Fruit fly (Drosophila melanogaster) whole organism, embryonic: Measurements from ENCODE around the gene Torsin.

Experiments
- Antp ChIP-seq: fragments of 200-800 bp; sonication (Bioruptor generic); optimal IDR thresholded peaks from 3 replicates; lab custom pipeline; 2016; ENCODE audit warnings: missing biosample characterization, missing genetic modification characterization
- Atf3 ChIP-seq: fragments of 200-800 bp; sonication (Bioruptor generic); optimal IDR thresholded peaks from 3 replicates; lab custom pipeline; 2016; ENCODE audit warnings: missing biosample characterization, missing genetic modification characterization
- CG10431 ChIP-seq: fragments of 200-800 bp; sonication (Bioruptor generic); optimal IDR thresholded peaks from 3 replicates; lab custom pipeline; 2018; ENCODE audit warnings: missing biosample characterization, mild to moderate bottlenecking, missing genetic modification characterization
- CG10565 ChIP-seq: fragments of 200-800 bp; sonication (Bioruptor generic); optimal IDR thresholded peaks from 3 replicates; lab custom pipeline; 2016; ENCODE audit warnings: missing biosample characterization, mild to moderate bottlenecking, missing genetic modification characterization
- CG10654 ChIP-seq: fragments of 200-800 bp; sonication (Bioruptor generic); optimal IDR thresholded peaks from 2 replicates; lab custom pipeline; 2016; ENCODE audit warnings: missing biosample characterization, missing genetic modification characterization
- CG10979 ChIP-seq: fragments of 200-800 bp; sonication (Bioruptor generic); optimal IDR thresholded peaks from 2 replicates; lab custom pipeline; 2018; ENCODE audit warnings: missing biosample characterization, mild to moderate bottlenecking, missing genetic modification characterization, moderate library complexity
- CG11504 ChIP-seq: fragments of 200-800 bp; sonication (Bioruptor generic); optimal IDR thresholded peaks from 3 replicates; lab custom pipeline; 2019; ENCODE audit warnings: missing biosample characterization, mild to moderate bottlenecking, missing genetic modification characterization, moderate library complexity
- CG12071 ChIP-seq: fragments of 200-800 bp; sonication (Bioruptor generic); optimal IDR thresholded peaks from 3 replicates; lab custom pipeline; 2018; ENCODE audit warnings: missing biosample characterization, mild to moderate bottlenecking, missing genetic modification characterization
- CG12219 ChIP-seq: fragments of 200-800 bp; sonication (Bioruptor generic); optimal IDR thresholded peaks from 3 replicates; lab custom pipeline; 2018; ENCODE audit warnings: missing biosample characterization, mild to moderate bottlenecking, missing genetic modification characterization
- CG14014 ChIP-seq: fragments of 200-800 bp; sonication (Bioruptor generic); IDR thresholded peaks from 2 replicates; pipeline ENCODE4 v1.3.6; 2022; ENCODE audit warnings: missing biosample characterization, missing genetic modification characterization
- CG15073 ChIP-seq: fragments of 200-800 bp; sonication (Bioruptor generic); optimal IDR thresholded peaks from 2 replicates; lab custom pipeline; 2016; ENCODE audit warnings: missing biosample characterization, missing genetic modification characterization
- CG17328 ChIP-seq: fragments of 200-800 bp; sonication (Bioruptor generic); IDR thresholded peaks from 2 replicates; pipeline ENCODE4 v1.3.6; 2022; ENCODE audit warnings: missing biosample characterization, missing genetic modification characterization
- CG17912 ChIP-seq: fragments of 200-800 bp; sonication (Bioruptor generic); optimal IDR thresholded peaks from 2 replicates; lab custom pipeline; 2018; ENCODE audit warnings: missing biosample characterization, mild to moderate bottlenecking, missing genetic modification characterization
- CG18011 ChIP-seq: fragments of 200-800 bp; sonication (Bioruptor generic); optimal IDR thresholded peaks from 2 replicates; lab custom pipeline; 2017; ENCODE audit warnings: missing biosample characterization, missing genetic modification characterization, mild to moderate bottlenecking, moderate library complexity, missing genotype
- CG2116 ChIP-seq: fragments of 200-800 bp; sonication (Bioruptor generic); optimal IDR thresholded peaks from 3 replicates; lab custom pipeline; 2018; ENCODE audit warnings: missing biosample characterization, mild to moderate bottlenecking, missing genetic modification characterization
- CG2120 ChIP-seq: fragments of 200-800 bp; sonication (Bioruptor generic); optimal IDR thresholded peaks from 3 replicates; lab custom pipeline; 2016; ENCODE audit warnings: missing biosample characterization, missing genetic modification characterization
- CG2129 ChIP-seq: fragments of 200-800 bp; sonication (Bioruptor generic); IDR thresholded peaks from 2 replicates; pipeline ENCODE4 v1.3.6; 2022; ENCODE audit warnings: missing biosample characterization, missing genetic modification characterization; ENCODE audit not compliant: partially characterized antibody
- CG3065 ChIP-seq: fragments of 200-800 bp; sonication (Bioruptor generic); optimal IDR thresholded peaks from 2 replicates; lab custom pipeline; 2016; ENCODE audit warnings: missing biosample characterization, missing genetic modification characterization
- CG31388 ChIP-seq: fragments of 200-800 bp; sonication (Bioruptor generic); optimal IDR thresholded peaks from 2 replicates; lab custom pipeline; 2016; ENCODE audit warnings: missing biosample characterization, missing genetic modification characterization
- CG33557 ChIP-seq: fragments of 200-800 bp; sonication (Bioruptor generic); optimal IDR thresholded peaks from 2 replicates; lab custom pipeline; 2019; ENCODE audit warnings: missing biosample characterization, mild to moderate bottlenecking, missing genetic modification characterization, moderate library complexity
- CG34224 ChIP-seq: fragments of 200-800 bp; sonication (Bioruptor generic); IDR thresholded peaks from 3 replicates; pipeline ENCODE4 v1.3.6; 2022; ENCODE audit warnings: missing biosample characterization, missing genetic modification characterization; ENCODE audit not compliant: partially characterized antibody
- CG6272 ChIP-seq: fragments of 200-800 bp; sonication (Bioruptor generic); IDR thresholded peaks from 2 replicates; pipeline ENCODE4 v1.3.6; 2022; ENCODE audit warnings: missing biosample characterization, missing genetic modification characterization
- CG8281 ChIP-seq: fragments of 200-800 bp; sonication (Bioruptor generic); optimal IDR thresholded peaks from 2 replicates; lab custom pipeline; 2018; ENCODE audit warnings: missing biosample characterization, mild to moderate bottlenecking, missing genetic modification characterization, moderate library complexity
- CoRest ChIP-seq: fragments of 200-800 bp; sonication (Bioruptor generic); optimal IDR thresholded peaks from 3 replicates; lab custom pipeline; 2018; ENCODE audit warnings: missing biosample characterization, mild to moderate bottlenecking, missing genetic modification characterization, moderate library complexity
- CrebB ChIP-seq: fragments of 200-800 bp; sonication (Bioruptor generic); optimal IDR thresholded peaks from 3 replicates; lab custom pipeline; 2018; ENCODE audit warnings: missing biosample characterization, mild to moderate bottlenecking, missing genetic modification characterization
- Fer2 ChIP-seq: fragments of 200-800 bp; sonication (Bioruptor generic); optimal IDR thresholded peaks from 2 replicates; lab custom pipeline; 2018; ENCODE audit warnings: missing biosample characterization, mild to moderate bottlenecking, missing genetic modification characterization, moderate library complexity
- H15 ChIP-seq: fragments of 200-800 bp; sonication (Bioruptor generic); IDR thresholded peaks from 3 replicates; pipeline ENCODE4 v1.3.6; 2022; ENCODE audit warnings: missing biosample characterization, missing genetic modification characterization
- Hr78 ChIP-seq, 2 experiments: fragments of 200-800 bp in 1 of 2; fragments of >200 bp in 1 of 2; sonication (Bioruptor generic) in 1 of 2; optimal IDR thresholded peaks; 2 replicates each; lab custom pipeline; 2017 to 2019; ENCODE audit warnings: missing biosample characterization in 2 of 2, missing genetic modification characterization in 2 of 2, mild to moderate bottlenecking in 1 of 2, moderate library complexity in 1 of 2
- Lhr ChIP-seq: fragments of 200-800 bp; sonication (Bioruptor generic); optimal IDR thresholded peaks from 3 replicates; lab custom pipeline; 2017; ENCODE audit warnings: mild to moderate bottlenecking, missing biosample characterization, missing genetic modification reagents, missing genetic modification characterization
- Lpt ChIP-seq: fragments of >200 bp; optimal IDR thresholded peaks from 2 replicates; lab custom pipeline; 2018; ENCODE audit warnings: missing biosample characterization, missing genetic modification characterization
- Sox102F ChIP-seq: fragments of 200-800 bp; sonication (Bioruptor generic); optimal IDR thresholded peaks from 2 replicates; lab custom pipeline; 2018; ENCODE audit warnings: missing biosample characterization, mild to moderate bottlenecking, missing genetic modification characterization, moderate library complexity
- Ssrp ChIP-seq: fragments of 200-800 bp; sonication (Bioruptor generic); optimal IDR thresholded peaks from 2 replicates; lab custom pipeline; 2018; ENCODE audit warnings: missing biosample characterization, mild to moderate bottlenecking, missing genetic modification characterization, moderate library complexity
- Stat92E ChIP-seq, 3 experiments: fragments of >200 bp in 2 of 3; fragments of 200-800 bp in 1 of 3; sonication (Bioruptor generic) in 1 of 3; optimal IDR thresholded peaks; 2 replicates each; lab custom pipeline; 2017 to 2019; ENCODE audit warnings: missing biosample characterization in 3 of 3, missing genetic modification characterization in 3 of 3, mild to moderate bottlenecking in 1 of 3, moderate library complexity in 1 of 3
- Taf1 ChIP-seq: fragments of 200-800 bp; sonication (Bioruptor generic); IDR thresholded peaks from 2 replicates; pipeline ENCODE4 v1.3.6; 2022; ENCODE audit warnings: missing biosample characterization, missing genetic modification characterization
- Xbp1 ChIP-seq: fragments of 200-800 bp; sonication (Bioruptor generic); optimal IDR thresholded peaks from 3 replicates; lab custom pipeline; 2016; ENCODE audit warnings: missing biosample characterization, mild to moderate bottlenecking, missing genetic modification characterization
- cg ChIP-seq: fragments of 200-800 bp; sonication (Bioruptor generic); optimal IDR thresholded peaks from 3 replicates; lab custom pipeline; 2019; ENCODE audit warnings: missing biosample characterization, mild to moderate bottlenecking, missing genetic modification characterization, moderate library complexity
- en ChIP-seq: fragments of 200-800 bp; sonication (Bioruptor generic); optimal IDR thresholded peaks from 2 replicates; lab custom pipeline; 2016; ENCODE audit warnings: missing biosample characterization, missing genetic modification characterization
- ind ChIP-seq: fragments of 200-800 bp; sonication (Bioruptor generic); optimal IDR thresholded peaks from 3 replicates; lab custom pipeline; 2016; ENCODE audit warnings: missing biosample characterization, missing genetic modification characterization
- nau ChIP-seq: fragments of 200-800 bp; sonication (Bioruptor generic); optimal IDR thresholded peaks from 3 replicates; lab custom pipeline; 2017; ENCODE audit warnings: missing biosample characterization, mild to moderate bottlenecking, missing genetic modification characterization, missing genetic modification reagents
- pzg ChIP-seq: fragments of 200-800 bp; sonication (Bioruptor generic); optimal IDR thresholded peaks from 3 replicates; lab custom pipeline; 2018; ENCODE audit warnings: missing biosample characterization, mild to moderate bottlenecking, missing genetic modification characterization, moderate library complexity
- ro ChIP-seq: fragments of 200-800 bp; sonication (Bioruptor generic); IDR thresholded peaks from 2 replicates; pipeline ENCODE4 v1.3.6; 2022; ENCODE audit warnings: missing biosample characterization, missing genetic modification characterization
- seq ChIP-seq: fragments of 200-800 bp; sonication (Bioruptor generic); IDR thresholded peaks from 2 replicates; pipeline ENCODE4 v1.3.6; 2022; ENCODE audit warnings: missing biosample characterization, missing genetic modification characterization
- stc ChIP-seq: fragments of 200-800 bp; sonication (Bioruptor generic); IDR thresholded peaks from 2 replicates; pipeline ENCODE4 v1.3.6; 2022; ENCODE audit warnings: missing biosample characterization, missing genetic modification characterization
- stwl ChIP-seq: fragments of 200-800 bp; sonication (Bioruptor generic); optimal IDR thresholded peaks from 3 replicates; lab custom pipeline; 2018; ENCODE audit warnings: missing biosample characterization, mild to moderate bottlenecking, missing genetic modification characterization, moderate library complexity
- sug ChIP-seq: fragments of 200-800 bp; optimal IDR thresholded peaks from 2 replicates; lab custom pipeline; 2019; ENCODE audit warnings: missing biosample characterization, mild to moderate bottlenecking, missing genetic modification characterization, moderate library complexity
- tna ChIP-seq: fragments of 200-800 bp; sonication (Bioruptor generic); IDR thresholded peaks from 2 replicates; pipeline ENCODE4 v1.3.6; 2022; ENCODE audit warnings: missing biosample characterization, missing genetic modification characterization; ENCODE audit not compliant: partially characterized antibody
- trh ChIP-seq: fragments of 200-800 bp; sonication (Bioruptor generic); optimal IDR thresholded peaks from 2 replicates; lab custom pipeline; 2016; ENCODE audit warnings: missing biosample characterization, missing genetic modification characterization
- wek ChIP-seq: fragments of 200-800 bp; sonication (Bioruptor generic); optimal IDR thresholded peaks from 3 replicates; lab custom pipeline; 2018; ENCODE audit warnings: missing biosample characterization, mild to moderate bottlenecking, missing genetic modification characterization, moderate library complexity
- zen2 ChIP-seq: fragments of 200-800 bp; sonication (Bioruptor generic); IDR thresholded peaks from 3 replicates; pipeline ENCODE4 v1.3.6; 2022; ENCODE audit warnings: missing biosample characterization, missing genetic modification characterization; ENCODE audit not compliant: partially characterized antibody
- zfh1 ChIP-seq: fragments of 200-800 bp; sonication (Bioruptor generic); IDR thresholded peaks from 3 replicates; pipeline ENCODE4 v1.3.6; 2022; ENCODE audit warnings: missing biosample characterization, missing genetic modification characterization
- zfh2 ChIP-seq: fragments of 200-800 bp; sonication (Bioruptor generic); optimal IDR thresholded peaks from 2 replicates; lab custom pipeline; 2016; ENCODE audit warnings: missing biosample characterization, missing genetic modification characterization

The Torsin gene

dm6 chrX:4609737-4610136 lies 40.1 kb downstream of the Torsin start (continued):
- TF ChIP-seq CG11504 (tag; lab: Kevin White, UChicago) = peak; percentile 6
- TF ChIP-seq CG2116 (GFP tag; lab: Kevin White, UChicago) = no peak
- TF ChIP-seq trh (GFP tag; lab: Kevin White, UChicago) = no peak
- TF ChIP-seq cg (GFP tag; lab: Kevin White, UChicago) = no peak
- TF ChIP-seq CG17328 (GFP tag; lab: Robert Waterston, UW) = no peak
- TF ChIP-seq nau (GFP tag; lab: Kevin White, UChicago) = peak; percentile 32
- no peak for TF ChIP-seq stwl (tag; lab: Kevin White, UChicago)
- TF ChIP-seq pzg (GFP tag; lab: Kevin White, UChicago) = no peak
- no peak for TF ChIP-seq CG10565 (GFP tag; lab: Kevin White, UChicago)
- TF ChIP-seq tna (GFP tag; lab: Robert Waterston, UW) = no peak
- peak; percentile 76 for TF ChIP-seq CG33557 (GFP tag; lab: Kevin White, UChicago)
- TF ChIP-seq Stat92E (GFP tag; optimal IDR thresholded peaks at IDR 0.05; lab: Kevin White, UChicago) = no peak
- 0 out of 3 replicates have a peak, but pooled peaks have one; percentile 42 for TF ChIP-seq zfh1
- no peak for TF ChIP-seq ro (GFP tag; lab: Robert Waterston, UW)
- TF ChIP-seq CG14014 = no peak
- peak; percentile 38 for TF ChIP-seq CrebB (tag; lab: Kevin White, UChicago)
- no peak for TF ChIP-seq Atf3 (GFP tag; lab: Kevin White, UChicago)
- no peak for TF ChIP-seq CG12071 (GFP tag; lab: Kevin White, UChicago)
- TF ChIP-seq CG18011 (GFP tag; lab: Kevin White, UChicago) = no peak
- TF ChIP-seq zen2 (GFP tag; lab: Robert Waterston, UW) = no peak
- no peak for TF ChIP-seq Taf1
- no peak for TF ChIP-seq seq (GFP tag; lab: Robert Waterston, UW)
- TF ChIP-seq stc (GFP tag; lab: Robert Waterston, UW) = no peak
- TF ChIP-seq CG12219 (GFP tag; lab: Kevin White, UChicago) = peak; percentile 20
- peak; percentile 51 for TF ChIP-seq wek (GFP tag; lab: Kevin White, UChicago)
- TF ChIP-seq CG3065 (GFP tag; lab: Kevin White, UChicago) = no peak
- TF ChIP-seq Fer2 (tag; lab: Kevin White, UChicago) = no peak
- no peak for TF ChIP-seq CG34224 (GFP tag; lab: Robert Waterston, UW)
- no peak for TF ChIP-seq CG2129 (GFP tag; lab: Robert Waterston, UW)
- TF ChIP-seq zfh2 (GFP tag; lab: Kevin White, UChicago) = no peak
- TF ChIP-seq en (GFP tag; lab: Kevin White, UChicago) = no peak
- no peak for TF ChIP-seq CG15073 (GFP tag; lab: Kevin White, UChicago)
- no peak for TF ChIP-seq CG17912 (GFP tag; lab: Kevin White, UChicago)
- TF ChIP-seq CG2120 = no peak
- TF ChIP-seq Xbp1 = no peak
- TF ChIP-seq Lhr (GFP tag; lab: Kevin White, UChicago) = peak; percentile 37
- no peak for TF ChIP-seq CG10654
- no peak for TF ChIP-seq CG6272 (GFP tag; lab: Robert Waterston, UW)
- TF ChIP-seq CG8281 (tag; lab: Kevin White, UChicago) = no peak
- TF ChIP-seq CG31388 = no peak
- peak; percentile 7 for TF ChIP-seq CG10431 (GFP tag; lab: Kevin White, UChicago)
- no peak for TF ChIP-seq CoRest (tag; lab: Kevin White, UChicago)
- peak; percentile 11 for TF ChIP-seq Sox102F (GFP tag; lab: Kevin White, UChicago)
- TF ChIP-seq Ssrp (tag; lab: Kevin White, UChicago) = no peak
- no peak for TF ChIP-seq sug (tag; lab: Kevin White, UChicago)
- TF ChIP-seq H15 (GFP tag; lab: Robert Waterston, UW) = no peak
- TF ChIP-seq Antp (GFP tag; lab: Kevin White, UChicago) = no peak
- no peak for TF ChIP-seq ind
- TF ChIP-seq Hr78 (GFP tag; optimal IDR thresholded peaks at IDR 0.05; lab: Kevin White, UChicago) = no peak
- TF ChIP-seq CG10979 (tag; lab: Kevin White, UChicago) = no peak
- TF ChIP-seq Lpt (GFP tag; lab: Kevin White, UChicago) = no peak
